Worm (Caenorhabditis elegans): ENCODE measurements around the gene hrpu-1.

Gene hrpu-1

DNA sequence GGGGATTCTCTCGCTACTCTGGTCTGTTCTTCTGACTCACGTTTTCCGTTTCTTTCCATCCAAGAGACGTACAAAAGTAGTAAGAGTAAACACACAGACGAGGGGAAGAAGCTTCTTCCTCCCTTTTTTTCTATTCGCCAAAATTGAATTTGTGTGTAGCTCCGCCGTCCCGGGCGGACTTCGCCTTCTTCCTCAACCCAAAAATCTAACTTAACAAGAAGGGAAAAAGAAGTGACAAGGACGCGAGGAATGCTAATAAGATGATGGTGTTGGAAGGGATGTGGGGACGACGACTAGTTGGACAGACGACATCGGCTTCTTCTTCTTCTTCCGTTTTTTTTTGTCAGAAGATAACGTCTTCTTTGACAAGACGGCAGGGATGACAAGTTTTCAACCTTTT, 22.4 kb upstream of the hrpu-1 start (continued):
- TF ChIP-seq ctbp-1 (GFP tag; IDR thresholded peaks at IDR 0.05) (peak; percentile 84), sdz-12 (GFP tag; optimal IDR thresholded peaks at IDR 0.05) (no peak), R02D3.7 (tag; optimal IDR thresholded peaks at IDR 0.05) (no peak), ceh-44 (GFP tag; IDR thresholded peaks at IDR 0.05) (no peak), aha-1 (tag) (peak; percentile 63), nhr-102 (tag; optimal IDR thresholded peaks at IDR 0.05) (no peak), F26F4.8 (GFP tag; conservative IDR thresholded peaks at IDR 0.05) (no peak), ZK337.2 (GFP tag; IDR thresholded peaks at IDR 0.05) (no peak), gei-8 (GFP tag; optimal IDR thresholded peaks at IDR 0.05) (no peak), dpl-1 (GFP tag; optimal IDR thresholded peaks at IDR 0.05) (no peak), hlh-30 (tag; optimal IDR thresholded peaks at IDR 0.05; ENCODE audit: insufficient read depth) (no peak), Y5F2A.4 (GFP tag; optimal IDR thresholded peaks at IDR 0.05) (no peak), ZK546.5 (tag; optimal IDR thresholded peaks at IDR 0.05) (no peak), ceh-62 (tag; optimal IDR thresholded peaks at IDR 0.05) (no peak), ceh-28 (tag; optimal IDR thresholded peaks at IDR 0.05) (no peak), lsy-2 (tag; optimal IDR thresholded peaks at IDR 0.05) (peak in 1 of 2 experiments; percentile 30), fos-1 (tag; optimal IDR thresholded peaks at IDR 0.05) (no peak), nhr-25 (tag; optimal IDR thresholded peaks at IDR 0.05; ENCODE audit: borderline replicate concordance, insufficient read depth) (no peak), mep-1 (tag; optimal IDR thresholded peaks at IDR 0.05) (peak; percentile 17), egl-43 (GFP tag; IDR thresholded peaks at IDR 0.05) (no peak), vab-7 (GFP tag; IDR thresholded peaks at IDR 0.05) (no peak), lin-1 (GFP tag; IDR thresholded peaks at IDR 0.05) (no peak), rbr-2 (tag; optimal IDR thresholded peaks at IDR 0.05) (peak; percentile 25)

DNA sequence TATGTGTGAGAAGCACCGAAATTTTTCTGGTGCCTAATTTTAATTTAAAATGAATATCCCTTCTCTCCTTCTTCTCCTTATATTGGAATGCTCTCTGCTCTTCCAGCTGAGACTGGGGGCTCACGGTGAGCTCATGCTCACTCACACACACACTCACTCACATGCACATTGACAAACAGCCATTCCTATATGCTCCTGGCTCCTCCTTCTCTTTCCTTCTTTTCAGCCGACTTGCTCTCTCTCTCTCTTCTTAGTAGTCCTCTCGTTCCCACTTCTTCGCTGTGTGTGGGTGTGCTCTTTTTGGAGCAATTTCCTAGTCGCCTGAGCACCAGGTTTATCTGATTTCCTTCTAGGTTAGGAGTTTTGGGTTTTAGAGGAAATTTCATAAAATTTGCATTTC, 18.5 kb upstream of the hrpu-1 start:
- peak in 1 of 2 experiments; percentile 16 for TF ChIP-seq lsy-2 (tag; optimal IDR thresholded peaks at IDR 0.05)
- no peak for TF ChIP-seq arid-1 (GFP tag; conservative IDR thresholded peaks at IDR 0.05)
- no peak for TF ChIP-seq F49E8.2 (tag; optimal IDR thresholded peaks at IDR 0.05; ENCODE audit: borderline replicate concordance)
- peak; percentile 44 for TF ChIP-seq aha-1 (tag)
- TF ChIP-seq spr-1 (tag; optimal IDR thresholded peaks at IDR 0.05): no peak
- no peak for TF ChIP-seq zag-1 (tag; optimal IDR thresholded peaks at IDR 0.05)
- no peak for TF ChIP-seq daf-16 (GFP tag; optimal IDR thresholded peaks at IDR 0.05)
- TF ChIP-seq daf-16 (tag; optimal IDR thresholded peaks at IDR 0.05): no peak
- no peak for TF ChIP-seq nhr-11 (tag; optimal IDR thresholded peaks at IDR 0.05)
- peak; percentile 45 for TF ChIP-seq rbr-2 (tag; optimal IDR thresholded peaks at IDR 0.05)
- no peak for TF ChIP-seq dmd-8 (GFP tag; IDR thresholded peaks at IDR 0.05)
- TF ChIP-seq fos-1 (tag; optimal IDR thresholded peaks at IDR 0.05): no peak
- no peak for TF ChIP-seq nhr-25 (tag; optimal IDR thresholded peaks at IDR 0.05; ENCODE audit: borderline replicate concordance, insufficient read depth)
- TF ChIP-seq snpc-4 (tag; optimal IDR thresholded peaks at IDR 0.05): no peak
- TF ChIP-seq fkh-10 (GFP tag; optimal IDR thresholded peaks at IDR 0.05): peak; percentile 64
- TF ChIP-seq lin-1 (GFP tag; IDR thresholded peaks at IDR 0.05): no peak
- TF ChIP-seq zip-2 (tag; optimal IDR thresholded peaks at IDR 0.05): no peak
- peak; percentile 21 for TF ChIP-seq mep-1 (tag; optimal IDR thresholded peaks at IDR 0.05)
- TF ChIP-seq egl-43 (GFP tag; IDR thresholded peaks at IDR 0.05): no peak
- TF ChIP-seq lin-15B (tag; optimal IDR thresholded peaks at IDR 0.05): no peak
- no peak for TF ChIP-seq F44E2.7 (GFP tag; IDR thresholded peaks at IDR 0.05)
- TF ChIP-seq Y75B8A.6 (GFP tag; IDR thresholded peaks at IDR 0.05): no peak
- no peak for TF ChIP-seq nhr-48 (tag; optimal IDR thresholded peaks at IDR 0.05)
- no peak for TF ChIP-seq mxl-3 (GFP tag; optimal IDR thresholded peaks at IDR 0.05)
- TF ChIP-seq ceh-82 (tag; optimal IDR thresholded peaks at IDR 0.05): no peak
- TF ChIP-seq php-3 (GFP tag; IDR thresholded peaks at IDR 0.05): no peak
- no peak for TF ChIP-seq ceh-28 (tag; optimal IDR thresholded peaks at IDR 0.05)
- no peak for TF ChIP-seq daf-12 (tag; optimal IDR thresholded peaks at IDR 0.05)
- TF ChIP-seq nhr-76 (tag; optimal IDR thresholded peaks at IDR 0.05): no peak
- no peak for TF ChIP-seq daf-8 (GFP tag; IDR thresholded peaks at IDR 0.05)
- no peak for TF ChIP-seq set-16 (GFP tag; IDR thresholded peaks at IDR 0.05)
- no peak for TF ChIP-seq F26F4.8 (GFP tag; conservative IDR thresholded peaks at IDR 0.05)
- no peak for TF ChIP-seq mdt-29 (GFP tag; IDR thresholded peaks at IDR 0.05)
- TF ChIP-seq zfp-2 (tag; optimal IDR thresholded peaks at IDR 0.05): no peak
- TF ChIP-seq nhr-41 (GFP tag; IDR thresholded peaks at IDR 0.05): no peak
- no peak for TF ChIP-seq cey-2 (tag; optimal IDR thresholded peaks at IDR 0.05; ENCODE audit: borderline replicate concordance, insufficient read depth)
- TF ChIP-seq lim-7 (GFP tag; IDR thresholded peaks at IDR 0.05): no peak
